Worm (Caenorhabditis elegans) whole organism, L1 larva: Measurements from ENCODE around the gene spe-41.

Experiments
- alr-1 ChIP-seq: fragments of 200-800 bp; sonication (Bioruptor generic); optimal IDR thresholded peaks from 2 replicates; lab custom pipeline; 2018; ENCODE audit warnings: borderline replicate concordance, mild to moderate bottlenecking, missing genetic modification characterization, missing compliant biosample characterization
- ama-1 ChIP-seq: fragments of 150-350 bp; optimal IDR thresholded peaks from 2 replicates; lab custom pipeline; 2014
- elt-3 ChIP-seq, 6 experiments: fragments of 150-350 bp in 1 of 6; sonication (generic microtip); optimal IDR thresholded peaks; 2 replicates each; lab custom pipeline; 2017 to 2018; ENCODE audit warnings: missing biosample characterization in 6 of 6, missing genetic modification characterization in 6 of 6, inconsistent platforms in 1 of 6
- fos-1 ChIP-seq: fragments of 150-350 bp; optimal IDR thresholded peaks from 2 replicates; lab custom pipeline; 2014; ENCODE audit warnings: missing biosample characterization, missing genetic modification characterization
- nhr-237 ChIP-seq: fragments of 150-350 bp; optimal IDR thresholded peaks from 2 replicates; lab custom pipeline; 2014; ENCODE audit warnings: missing biosample characterization, missing genetic modification characterization
- nhr-71 ChIP-seq: sonication (generic microtip); optimal IDR thresholded peaks from 2 replicates; lab custom pipeline; 2016; ENCODE audit warnings: mild to moderate bottlenecking, missing genetic modification characterization, moderate library complexity, missing compliant biosample characterization
- nhr-77 ChIP-seq: fragments of 150-350 bp; optimal IDR thresholded peaks from 2 replicates; lab custom pipeline; 2014; ENCODE audit warnings: missing biosample characterization, missing genetic modification characterization
- skn-1 ChIP-seq: fragments of 150-350 bp; optimal IDR thresholded peaks from 2 replicates; lab custom pipeline; 2014; ENCODE audit warnings: missing biosample characterization, missing genetic modification characterization
- snpc-4 ChIP-seq: fragments of 150-350 bp; optimal IDR thresholded peaks from 2 replicates; lab custom pipeline; 2014; ENCODE audit warnings: missing biosample characterization, missing genetic modification characterization
- unc-86 ChIP-seq: sonication (generic microtip); optimal IDR thresholded peaks from 2 replicates; lab custom pipeline; 2016; ENCODE audit warnings: missing genetic modification characterization, missing compliant biosample characterization

- TF ChIP-seq nhr-71 (tag; lab: Kevin White, UChicago), result no peak
- no peak for TF ChIP-seq skn-1 (tag; lab: Kevin White, UChicago)
- TF ChIP-seq elt-3 (tag; optimal IDR thresholded peaks at IDR 0.05; lab: Kevin White, UChicago), result no peak
- no peak for TF ChIP-seq nhr-237
- TF ChIP-seq snpc-4, result no peak
- no peak for TF ChIP-seq ama-1 (lab: Kevin White, UChicago)
- TF ChIP-seq fos-1 (tag; lab: Kevin White, UChicago), result no peak
- TF ChIP-seq nhr-77 (tag; lab: Kevin White, UChicago), result no peak
- TF ChIP-seq alr-1 (tag; lab: Kevin White, UChicago), result no peak
- no peak for TF ChIP-seq unc-86 (tag; lab: Kevin White, UChicago)
These were observed 33.4 kb upstream of the spe-41 start for ce11 chrIII:3477375-3477774.
